Worm (Caenorhabditis elegans): Measurements from ENCODE around the gene pigx-1.
A peak's percentile ranks its signal among the peaks of the same experiment; 100 is the strongest.

The pigx-1 gene

ce11 chrX:1096808-1097207, at the start of gene pigx-1, which contains the start of gene rme-6:
Gene pigx-1, minus strand, starts transcription at chrX:1097013.
Gene rme-6, plus strand, starts transcription at chrX:1097152.
- TF ChIP-seq ceh-19 (GFP tag; optimal IDR thresholded peaks at IDR 0.05), result no peak
- TF ChIP-seq fkh-10 (GFP tag; optimal IDR thresholded peaks at IDR 0.05), result no peak
- no peak for TF ChIP-seq Y22D7AL.16 (tag; optimal IDR thresholded peaks at IDR 0.05)
- TF ChIP-seq elt-4 (tag; optimal IDR thresholded peaks at IDR 0.05), result no peak
- no peak for TF ChIP-seq elt-2 (tag; optimal IDR thresholded peaks at IDR 0.05)
- peak; percentile 10 for TF ChIP-seq ceh-48 (tag; optimal IDR thresholded peaks at IDR 0.05)
- TF ChIP-seq nfya-1 (tag; optimal IDR thresholded peaks at IDR 0.05), result peak; percentile 24
- no peak for TF ChIP-seq ceh-34 (tag; optimal IDR thresholded peaks at IDR 0.05)
- no peak for TF ChIP-seq tbx-2 (tag; optimal IDR thresholded peaks at IDR 0.05)

- no peak for TF ChIP-seq C08G9.2 (tag; optimal IDR thresholded peaks at IDR 0.05)
These were observed 44.8 kb upstream of the pigx-1 start for ce11 chrX:1141617-1142016.

- peak; percentile 38 for TF ChIP-seq ceh-31 (tag; optimal IDR thresholded peaks at IDR 0.05)
- TF ChIP-seq ceh-9 (tag; optimal IDR thresholded peaks at IDR 0.05), result no peak
- TF ChIP-seq ceh-6 (GFP tag; optimal IDR thresholded peaks at IDR 0.05), result peak; percentile 6
- peak; percentile 35 for TF ChIP-seq ceh-18 (tag; optimal IDR thresholded peaks at IDR 0.05)
- peak; percentile 41 for TF ChIP-seq sdc-2 (tag; optimal IDR thresholded peaks at IDR 0.05)
- TF ChIP-seq zip-5 (tag; optimal IDR thresholded peaks at IDR 0.05), result no peak
- TF ChIP-seq hlh-30 (tag; optimal IDR thresholded peaks at IDR 0.05; ENCODE audit: insufficient read depth), result peak; percentile 51
- peak; percentile 24 for TF ChIP-seq nfya-1 (tag; optimal IDR thresholded peaks at IDR 0.05)
- peak; percentile 6 for TF ChIP-seq hlh-8 (tag; optimal IDR thresholded peaks at IDR 0.05)
- peak; percentile 11 for TF ChIP-seq tbx-2 (tag; optimal IDR thresholded peaks at IDR 0.05)
- TF ChIP-seq ttx-3 (tag; optimal IDR thresholded peaks at IDR 0.05), result no peak
- TF ChIP-seq unc-42 (tag; optimal IDR thresholded peaks at IDR 0.05), result peak; percentile 18
- TF ChIP-seq ref-2 (tag; optimal IDR thresholded peaks at IDR 0.05), result peak; percentile 36
- no peak for TF ChIP-seq unc-3 (GFP tag; conservative IDR thresholded peaks at IDR 0.05)
- no peak for TF ChIP-seq unc-3 (tag; optimal IDR thresholded peaks at IDR 0.05)
These were observed 31.8 kb upstream of the pigx-1 start, which contains the start of gene snx-1 for ce11 chrX:1128503-1129036. Gene snx-1, plus strand, starts transcription at chrX:1128986.

ce11 chrX:1126207-1126606, 29.4 kb upstream of the pigx-1 start:
- TF ChIP-seq hlh-15 (tag; optimal IDR thresholded peaks at IDR 0.05) (no peak), ceh-34 (tag; optimal IDR thresholded peaks at IDR 0.05) (no peak), tbx-2 (tag; optimal IDR thresholded peaks at IDR 0.05) (no peak), ceh-31 (tag; optimal IDR thresholded peaks at IDR 0.05) (no peak), zip-5 (tag; optimal IDR thresholded peaks at IDR 0.05) (no peak)

DNA sequence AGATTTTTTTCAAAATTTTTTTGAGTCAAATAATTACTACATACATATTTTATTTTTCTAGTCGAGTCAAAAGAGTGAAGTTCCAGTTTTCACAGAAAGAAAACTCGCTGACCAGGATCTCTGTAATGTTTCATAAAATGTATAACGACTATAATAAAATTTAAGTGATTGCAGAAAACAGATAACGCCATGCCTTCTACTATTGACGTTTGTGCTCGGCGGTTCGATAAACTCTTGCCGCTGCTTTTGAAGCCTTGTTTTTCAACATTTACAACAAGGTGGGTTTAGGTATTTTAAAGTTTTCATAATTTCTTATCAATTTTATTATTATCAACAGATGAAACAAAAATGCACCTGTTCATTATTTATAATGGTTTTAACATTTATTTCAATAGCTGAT, 28.6 kb upstream of the pigx-1 start, which contains the start of gene lmp-2:
lmp-2 (plus strand) TSS at position 190 of the 400 bp plus-strand sequence.
- TF ChIP-seq pat-9 (tag; optimal IDR thresholded peaks at IDR 0.05), result no peak
- TF ChIP-seq K09A11.1 (tag; optimal IDR thresholded peaks at IDR 0.05; ENCODE audit: insufficient read depth), result no peak
- no peak for TF ChIP-seq pax-1 (tag; optimal IDR thresholded peaks at IDR 0.05)
- TF ChIP-seq ref-2 (tag; optimal IDR thresholded peaks at IDR 0.05), result no peak
- no peak for TF ChIP-seq pqm-1 (tag; optimal IDR thresholded peaks at IDR 0.05)
- no peak for TF ChIP-seq ets-4 (tag; optimal IDR thresholded peaks at IDR 0.05)
- TF ChIP-seq fax-1 (tag; optimal IDR thresholded peaks at IDR 0.05), result no peak
- TF ChIP-seq syd-9 (tag; optimal IDR thresholded peaks at IDR 0.05), result no peak
- no peak for TF ChIP-seq sox-4 (tag; optimal IDR thresholded peaks at IDR 0.05)
- TF ChIP-seq elt-2 (tag; optimal IDR thresholded peaks at IDR 0.05), result no peak
- no peak for TF ChIP-seq tbx-7 (tag; optimal IDR thresholded peaks at IDR 0.05)
